Worm (Caenorhabditis elegans) whole organism, L4 larva: ENCODE data around the gene ttr-41.
A peak's percentile ranks its signal among the peaks of the same experiment; 100 is the strongest.
"Not testable (repeated sequence)": the region's sequence is repeated elsewhere in the genome, so short reads cannot be mapped to it uniquely, and the experiment has no call there.

ENCODE experiments used
- F49E8.2 ChIP-seq: sonication (generic microtip); optimal IDR thresholded peaks from 2 replicates; lab custom pipeline; 2016; ENCODE audit warnings: missing compliant biosample characterization, mild to moderate bottlenecking, missing genetic modification characterization, borderline replicate concordance
- T26A8.4 ChIP-seq: fragments of 200-800 bp; sonication (Bioruptor generic); IDR thresholded peaks from 2 replicates; pipeline ENCODE4 v1.3.6; 2022; ENCODE audit warnings: missing genetic modification characterization, missing compliant biosample characterization
- Y48G9A.11 ChIP-seq: fragments of 200-800 bp; sonication (Bioruptor generic); IDR thresholded peaks from 2 replicates; pipeline ENCODE4 v1.3.6; 2022; ENCODE audit warnings: missing genetic modification reagents, missing genetic modification characterization, missing compliant biosample characterization
- Y75B8A.6 ChIP-seq: fragments of 200-800 bp; sonication (Bioruptor generic); IDR thresholded peaks from 2 replicates; pipeline ENCODE4 v1.3.6; 2022; ENCODE audit warnings: missing genetic modification reagents, missing genetic modification characterization, missing compliant biosample characterization
- ZK337.2 ChIP-seq: fragments of 200-800 bp; sonication (Bioruptor generic); IDR thresholded peaks from 2 replicates; pipeline ENCODE4 v1.3.6; 2022; ENCODE audit warnings: missing genetic modification reagents, missing genetic modification characterization, missing compliant biosample characterization
- ceh-20 ChIP-seq: fragments of 200-800 bp; sonication (Bioruptor generic); IDR thresholded peaks from 2 replicates; pipeline ENCODE4 v1.3.6; 2022; ENCODE audit warnings: missing genetic modification reagents, missing genetic modification characterization, missing compliant biosample characterization
- ceh-28 ChIP-seq: fragments of 150-350 bp; optimal IDR thresholded peaks from 2 replicates; lab custom pipeline; 2014; ENCODE audit warnings: missing biosample characterization, missing genetic modification reagents, missing genetic modification characterization
- ceh-44 ChIP-seq: fragments of 200-800 bp; sonication (Bioruptor generic); IDR thresholded peaks from 2 replicates; pipeline ENCODE4 v1.3.6; 2022; ENCODE audit warnings: missing genetic modification reagents, missing genetic modification characterization, missing compliant biosample characterization
- ctbp-1 ChIP-seq: fragments of 200-800 bp; sonication (Bioruptor generic); IDR thresholded peaks from 2 replicates; pipeline ENCODE4 v1.3.6; 2022; ENCODE audit warnings: missing genetic modification reagents, missing genetic modification characterization, missing compliant biosample characterization
- dmd-6 ChIP-seq: fragments of 200-800 bp; sonication (Bioruptor generic); IDR thresholded peaks from 2 replicates; pipeline ENCODE4 v1.3.6; 2022; ENCODE audit warnings: missing genetic modification reagents, missing genetic modification characterization, missing compliant biosample characterization
- dmd-9 ChIP-seq: fragments of 200-800 bp; sonication (Bioruptor generic); IDR thresholded peaks from 2 replicates; pipeline ENCODE4 v1.3.6; 2022; ENCODE audit warnings: missing genetic modification reagents, missing genetic modification characterization, missing compliant biosample characterization
- dve-1 ChIP-seq: sonication (generic microtip); optimal IDR thresholded peaks from 2 replicates; lab custom pipeline; 2017; ENCODE audit warnings: antibody characterized with exemption, mild to moderate bottlenecking, missing genetic modification characterization, missing compliant biosample characterization; ENCODE audit not compliant: insufficient read depth
- egl-43 ChIP-seq: fragments of 200-800 bp; sonication (Bioruptor generic); IDR thresholded peaks from 2 replicates; pipeline ENCODE4 v1.3.6; 2022; ENCODE audit warnings: missing genetic modification reagents, missing genetic modification characterization, missing compliant biosample characterization
- hif-1 ChIP-seq, 2 experiments: sonication (generic microtip); optimal IDR thresholded peaks; 2 replicates each; lab custom pipeline; 2016 to 2017; ENCODE audit warnings: missing compliant biosample characterization in 2 of 2, missing genetic modification characterization in 2 of 2, missing genetic modification reagents in 2 of 2, missing genotype in 2 of 2, mild to moderate bottlenecking in 1 of 2
- hlh-11 ChIP-seq: fragments of 200-800 bp; sonication (Bioruptor generic); optimal IDR thresholded peaks from 2 replicates; lab custom pipeline; 2018; ENCODE audit warnings: mild to moderate bottlenecking, missing genetic modification characterization, missing compliant biosample characterization
- hlh-30 ChIP-seq: sonication (generic microtip); optimal IDR thresholded peaks from 2 replicates; lab custom pipeline; 2017; ENCODE audit warnings: antibody characterized with exemption, mild to moderate bottlenecking, missing genetic modification characterization, missing compliant biosample characterization; ENCODE audit not compliant: insufficient read depth
- hmg-1.1 ChIP-seq: fragments of 200-800 bp; sonication (Bioruptor generic); IDR thresholded peaks from 2 replicates; pipeline ENCODE4 v1.3.6; 2022; ENCODE audit warnings: missing genetic modification reagents, missing genetic modification characterization, missing compliant biosample characterization
- lin-1 ChIP-seq: fragments of 200-800 bp; sonication (Bioruptor generic); IDR thresholded peaks from 2 replicates; pipeline ENCODE4 v1.3.6; 2022; ENCODE audit warnings: missing genetic modification reagents, missing genetic modification characterization, missing compliant biosample characterization
- lin-13 ChIP-seq: fragments of 150-350 bp; optimal IDR thresholded peaks from 2 replicates; lab custom pipeline; 2014; ENCODE audit warnings: missing biosample characterization, missing genetic modification reagents, missing genetic modification characterization
- lin-15B ChIP-seq: fragments of 150-350 bp; sonication (generic microtip); optimal IDR thresholded peaks from 3 replicates; lab custom pipeline; 2014; ENCODE audit warnings: missing biosample characterization, missing genetic modification characterization
- lin-29 ChIP-seq: fragments of 200-800 bp; sonication (Bioruptor generic); IDR thresholded peaks from 2 replicates; pipeline ENCODE4 v1.3.6; 2022; ENCODE audit warnings: missing genetic modification reagents, missing genetic modification characterization, missing compliant biosample characterization
- lin-38 ChIP-seq: fragments of 200-800 bp; sonication (Bioruptor generic); IDR thresholded peaks from 2 replicates; pipeline ENCODE4 v1.3.6; 2022; ENCODE audit warnings: missing genetic modification reagents, missing genetic modification characterization, missing compliant biosample characterization
- lsy-2 ChIP-seq, 2 experiments: fragments of 150-350 bp in 1 of 2; sonication (generic microtip) in 1 of 2; optimal IDR thresholded peaks; 2 replicates each; lab custom pipeline; 2014 to 2017; ENCODE audit warnings: missing biosample characterization in 2 of 2, missing genetic modification characterization in 2 of 2
- madf-5 ChIP-seq, 2 experiments: fragments of 200-800 bp; sonication (Bioruptor generic); IDR thresholded peaks; 2 replicates each; pipeline ENCODE4 v1.3.6; 2022; ENCODE audit warnings: missing compliant biosample characterization in 2 of 2, missing genetic modification characterization in 2 of 2
- madf-9 ChIP-seq: fragments of 200-800 bp; sonication (Bioruptor generic); conservative IDR thresholded peaks from 2 replicates; pipeline ENCODE4 v1.3.6; 2022; ENCODE audit warnings: missing genetic modification reagents, missing genetic modification characterization, missing compliant biosample characterization
- mdl-1 ChIP-seq, 2 experiments: fragments of 150-350 bp in 1 of 2; sonication (generic microtip) in 1 of 2; optimal IDR thresholded peaks; 2 replicates each; lab custom pipeline; 2014 to 2017; ENCODE audit warnings: missing biosample characterization in 2 of 2, missing genetic modification characterization in 2 of 2
- mdt-29 ChIP-seq: fragments of 200-800 bp; sonication (Bioruptor generic); IDR thresholded peaks from 2 replicates; pipeline ENCODE4 v1.3.6; 2022; ENCODE audit warnings: missing genetic modification reagents, missing genetic modification characterization, missing compliant biosample characterization
- mep-1 ChIP-seq: fragments of 150-350 bp; sonication (generic microtip); optimal IDR thresholded peaks from 3 replicates; lab custom pipeline; 2014; ENCODE audit warnings: missing biosample characterization, missing genetic modification characterization
- mes-2 ChIP-seq: sonication (generic microtip); optimal IDR thresholded peaks from 2 replicates; lab custom pipeline; 2016; ENCODE audit warnings: missing genotype, mild to moderate bottlenecking, missing genetic modification characterization, missing compliant biosample characterization; ENCODE audit not compliant: poor library complexity, severe bottlenecking
- mxl-2 ChIP-seq: fragments of 200-800 bp; sonication (Bioruptor generic); conservative IDR thresholded peaks from 2 replicates; pipeline ENCODE4 v1.3.6; 2022; ENCODE audit warnings: missing genetic modification reagents, missing genetic modification characterization, missing compliant biosample characterization
- nhr-102 ChIP-seq: sonication (generic microtip); optimal IDR thresholded peaks from 2 replicates; lab custom pipeline; 2016; ENCODE audit warnings: mild to moderate bottlenecking, missing genetic modification characterization, moderate library complexity, missing compliant biosample characterization
- nhr-11 ChIP-seq: fragments of 150-350 bp; optimal IDR thresholded peaks from 2 replicates; lab custom pipeline; 2014; ENCODE audit warnings: missing biosample characterization, missing genetic modification characterization
- nhr-42 ChIP-seq: fragments of 200-800 bp; sonication (Bioruptor generic); IDR thresholded peaks from 2 replicates; pipeline ENCODE4 v1.3.6; 2022; ENCODE audit warnings: missing genetic modification characterization, missing compliant biosample characterization
- nhr-6 ChIP-seq: fragments of 150-350 bp; optimal IDR thresholded peaks from 2 replicates; lab custom pipeline; 2014; ENCODE audit warnings: missing biosample characterization, missing genetic modification characterization
- nhr-77 ChIP-seq: fragments of 150-350 bp; optimal IDR thresholded peaks from 2 replicates; lab custom pipeline; 2014; ENCODE audit warnings: missing biosample characterization, missing genetic modification characterization
- pha-4 ChIP-seq, 2 experiments: fragments of 150-350 bp in 1 of 2; fragments of 200-800 bp in 1 of 2; sonication (Bioruptor generic) in 1 of 2; IDR thresholded peaks in 1 of 2; optimal IDR thresholded peaks in 1 of 2; 2 replicates each; pipeline versions ENCODE4 v1.3.6 to Lab custom; 2014 to 2022; ENCODE audit warnings: missing genetic modification characterization in 2 of 2, missing genetic modification reagents in 2 of 2, missing biosample characterization in 1 of 2, missing compliant biosample characterization in 1 of 2
- rbr-2 ChIP-seq: sonication (generic microtip); optimal IDR thresholded peaks from 2 replicates; lab custom pipeline; 2016; ENCODE audit warnings: missing genotype, missing genetic modification characterization, missing compliant biosample characterization
- saeg-2 ChIP-seq: fragments of 200-800 bp; sonication (Bioruptor generic); IDR thresholded peaks from 2 replicates; pipeline ENCODE4 v1.3.6; 2022; ENCODE audit warnings: missing genetic modification reagents, missing genetic modification characterization, missing compliant biosample characterization
- set-16 ChIP-seq: fragments of 200-800 bp; sonication (Bioruptor generic); IDR thresholded peaks from 2 replicates; pipeline ENCODE4 v1.3.6; 2022; ENCODE audit warnings: missing genetic modification reagents, missing genetic modification characterization, missing compliant biosample characterization
- snpc-1.2 ChIP-seq: fragments of 200-800 bp; sonication (Bioruptor generic); IDR thresholded peaks from 2 replicates; pipeline ENCODE4 v1.3.6; 2022; ENCODE audit warnings: missing genetic modification reagents, missing genetic modification characterization, missing compliant biosample characterization
- spr-1 ChIP-seq: sonication (generic microtip); optimal IDR thresholded peaks from 2 replicates; lab custom pipeline; 2016; ENCODE audit warnings: mild to moderate bottlenecking, missing genetic modification characterization, missing compliant biosample characterization
- tra-1 ChIP-seq: fragments of 200-800 bp; sonication (Bioruptor generic); IDR thresholded peaks from 2 replicates; pipeline ENCODE4 v1.3.6; 2022; ENCODE audit warnings: missing genetic modification reagents, missing genetic modification characterization, missing compliant biosample characterization
- unc-130 ChIP-seq: sonication (generic microtip); optimal IDR thresholded peaks from 2 replicates; lab custom pipeline; 2016; ENCODE audit warnings: missing genetic modification reagents, missing genetic modification characterization, missing compliant biosample characterization
- vab-7 ChIP-seq: fragments of 200-800 bp; sonication (Bioruptor generic); IDR thresholded peaks from 2 replicates; pipeline ENCODE4 v1.3.6; 2022; ENCODE audit warnings: missing genetic modification reagents, missing genetic modification characterization, missing compliant biosample characterization

ttr-41 gene

ce11 chrII:4703011-4703410, 24.7 kb downstream of the ttr-41 start:
- TF ChIP-seq lin-38 (GFP tag; lab: Robert Waterston, UW) (peak; percentile 61), dve-1 (tag; lab: Kevin White, UChicago) (no peak), ceh-28 (tag; lab: Kevin White, UChicago) (no peak), Y48G9A.11 (GFP tag; lab: Robert Waterston, UW) (no peak), mdl-1 (tag; optimal IDR thresholded peaks at IDR 0.05; lab: Kevin White, UChicago) (no peak), mep-1 (tag; lab: Kevin White, UChicago) (peak; percentile 7), unc-130 (GFP tag; lab: Kevin White, UChicago) (peak; percentile 7), F49E8.2 (tag; lab: Kevin White, UChicago) (peak; percentile 9)

- TF ChIP-seq nhr-42 (GFP tag; lab: Robert Waterston, UW) (peak; percentile 88), mdt-29 (GFP tag; lab: Robert Waterston, UW) (peak; percentile 57; the same call in 1 of the 2 replicates), snpc-1.2 (GFP tag; lab: Robert Waterston, UW) (peak; percentile 89), nhr-11 (tag; lab: Kevin White, UChicago) (peak; percentile 43), lin-29 (GFP tag; lab: Robert Waterston, UW) (peak; percentile 65; the same call in 1 of the 2 replicates), spr-1 (tag; lab: Kevin White, UChicago) (peak; percentile 70), ceh-44 (GFP tag; lab: Robert Waterston, UW) (peak; percentile 90), mep-1 (tag; lab: Kevin White, UChicago) (peak; percentile 82), hlh-11 (tag; lab: Kevin White, UChicago) (peak; percentile 72), Y75B8A.6 (GFP tag; lab: Robert Waterston, UW) (peak; percentile 89), lin-13 (GFP tag; lab: Kevin White, UChicago) (peak; percentile 24), Y48G9A.11 (GFP tag; lab: Robert Waterston, UW) (peak; percentile 92), hlh-30 (tag; lab: Kevin White, UChicago) (peak; percentile 44), hif-1 (tag; optimal IDR thresholded peaks at IDR 0.05; lab: Kevin White, UChicago) (peak in 1 of 2 experiments; percentile 61), dmd-6 (GFP tag; lab: Robert Waterston, UW) (peak; percentile 83), ceh-28 (tag; lab: Kevin White, UChicago) (peak; percentile 2), nhr-102 (tag; lab: Kevin White, UChicago) (peak; percentile 81), mes-2 (peak; percentile 87), lsy-2 (tag; optimal IDR thresholded peaks at IDR 0.05; lab: Kevin White, UChicago) (peak; percentile 71 to 83), lin-38 (GFP tag; lab: Robert Waterston, UW) (peak; percentile 99), dmd-9 (peak; percentile 78), egl-43 (GFP tag; lab: Robert Waterston, UW) (peak; percentile 82), nhr-6 (peak; percentile 33), ZK337.2 (GFP tag; lab: Robert Waterston, UW) (peak; percentile 55; the same call in 1 of the 2 replicates), rbr-2 (tag; lab: Kevin White, UChicago) (peak; percentile 78), T26A8.4 (GFP tag; lab: Robert Waterston, UW) (peak; percentile 92), lin-15B (tag; lab: Kevin White, UChicago) (peak; percentile 67), lin-1 (GFP tag; lab: Robert Waterston, UW) (peak; percentile 88), F49E8.2 (tag; lab: Kevin White, UChicago) (peak; percentile 60), unc-130 (GFP tag; lab: Kevin White, UChicago) (peak; percentile 80), saeg-2 (GFP tag; lab: Robert Waterston, UW) (peak; percentile 74; the same call in 1 of the 2 replicates), ceh-20 (GFP tag; lab: Robert Waterston, UW) (peak; percentile 90), mxl-2 (GFP tag; lab: Robert Waterston, UW) (peak; percentile 83), hmg-1.1 (peak; percentile 93), set-16 (peak; percentile 79), nhr-77 (tag; lab: Kevin White, UChicago) (peak; percentile 23), madf-9 (GFP tag; lab: Robert Waterston, UW) (peak; percentile 79), vab-7 (peak; percentile 94), tra-1 (peak; percentile 91), pha-4 (GFP tag; IDR thresholded peaks at IDR 0.05; lab: Robert Waterston, UW) (peak; percentile 90), ctbp-1 (peak; percentile 87), madf-5 (GFP tag; IDR thresholded peaks at IDR 0.05; lab: Robert Waterston, UW) (peak; percentile 53 to 61; a peak in 1 of 4 replicates)
- not testable (repeated sequence) for TF ChIP-seq pha-4 (tag; optimal IDR thresholded peaks at IDR 0.05; lab: Kevin White, UChicago)
Observed at ce11 chrII:4701482-4702119, 26.1 kb downstream of the ttr-41 start, which contains the start of gene unc-85. TSS of gene unc-85 (plus strand) at chrII:4702069.
